Worm (Caenorhabditis elegans) whole organism, L2 larva: Measurements from ENCODE around the gene srw-133.

Experiments used
- R02D3.7 ChIP-seq: fragments of 150-350 bp; optimal IDR thresholded peaks from 2 replicates; lab custom pipeline; 2014; ENCODE audit warnings: missing biosample characterization, missing genetic modification characterization
- Y55F3AM.14 ChIP-seq: fragments of 200-800 bp; sonication (Bioruptor generic); optimal IDR thresholded peaks from 2 replicates; lab custom pipeline; 2018; ENCODE audit warnings: mild to moderate bottlenecking, missing genetic modification characterization, missing compliant biosample characterization
- ZK546.5 ChIP-seq: sonication (generic microtip); optimal IDR thresholded peaks from 2 replicates; lab custom pipeline; 2017; ENCODE audit warnings: missing biosample characterization, missing genetic modification characterization
- alr-1 ChIP-seq: fragments of 150-350 bp; optimal IDR thresholded peaks from 2 replicates; lab custom pipeline; 2014; ENCODE audit warnings: missing biosample characterization, missing genetic modification characterization
- blmp-1 ChIP-seq: sonication (generic microtip); optimal IDR thresholded peaks from 2 replicates; lab custom pipeline; 2017; ENCODE audit warnings: missing genetic modification characterization, mild to moderate bottlenecking, missing compliant biosample characterization, antibody characterized with exemption, moderate library complexity; ENCODE audit not compliant: insufficient read depth
- ceh-16 ChIP-seq: fragments of 150-350 bp; optimal IDR thresholded peaks from 2 replicates; lab custom pipeline; 2014; ENCODE audit warnings: missing biosample characterization, missing genetic modification characterization
- ceh-82 ChIP-seq: fragments of 150-350 bp; optimal IDR thresholded peaks from 2 replicates; lab custom pipeline; 2014; ENCODE audit warnings: missing biosample characterization, missing genetic modification characterization
- crh-2 ChIP-seq: sonication (generic microtip); optimal IDR thresholded peaks from 2 replicates; lab custom pipeline; 2017; ENCODE audit warnings: missing biosample characterization, missing genetic modification characterization
- dmd-4 ChIP-seq: sonication (generic microtip); optimal IDR thresholded peaks from 2 replicates; lab custom pipeline; 2017; ENCODE audit warnings: missing biosample characterization, missing genetic modification characterization
- egl-27 ChIP-seq: sonication (generic microtip); optimal IDR thresholded peaks from 3 replicates; lab custom pipeline; 2017; ENCODE audit warnings: missing biosample characterization, missing genetic modification reagents, missing genetic modification characterization
- elt-1 ChIP-seq: fragments of 150-350 bp; optimal IDR thresholded peaks from 2 replicates; lab custom pipeline; 2014; ENCODE audit warnings: missing biosample characterization, missing genetic modification characterization
- elt-3 ChIP-seq: sonication (generic microtip); optimal IDR thresholded peaks from 2 replicates; lab custom pipeline; 2017; ENCODE audit warnings: missing biosample characterization, missing genetic modification characterization
- fos-1 ChIP-seq: fragments of 150-350 bp; optimal IDR thresholded peaks from 2 replicates; lab custom pipeline; 2014; ENCODE audit warnings: missing biosample characterization, missing genetic modification characterization
- gmeb-1 ChIP-seq: fragments of 150-350 bp; optimal IDR thresholded peaks from 2 replicates; lab custom pipeline; 2014; ENCODE audit warnings: missing biosample characterization, missing genetic modification characterization
- lin-11 ChIP-seq: fragments of 150-350 bp; sonication (generic microtip); optimal IDR thresholded peaks from 2 replicates; lab custom pipeline; 2014; ENCODE audit warnings: missing biosample characterization, missing genetic modification characterization, inconsistent platforms, mixed read lengths
- lin-13 ChIP-seq: fragments of 150-350 bp; optimal IDR thresholded peaks from 2 replicates; lab custom pipeline; 2014; ENCODE audit warnings: missing biosample characterization, missing genetic modification reagents, missing genetic modification characterization
- lin-39 ChIP-seq: fragments of 150-350 bp; optimal IDR thresholded peaks from 2 replicates; lab custom pipeline; 2014; ENCODE audit warnings: missing biosample characterization, missing genetic modification reagents, missing genetic modification characterization
- mab-5 ChIP-seq: fragments of 150-350 bp; optimal IDR thresholded peaks from 2 replicates; lab custom pipeline; 2014; ENCODE audit warnings: missing biosample characterization, missing genetic modification characterization
- mbf-1 ChIP-seq: sonication (generic microtip); optimal IDR thresholded peaks from 2 replicates; lab custom pipeline; 2017; ENCODE audit warnings: missing biosample characterization, missing genetic modification characterization
- mdl-1 ChIP-seq, 2 experiments: fragments of 150-350 bp in 1 of 2; sonication (generic microtip) in 1 of 2; optimal IDR thresholded peaks; 2 replicates each; lab custom pipeline; 2017; ENCODE audit warnings: missing biosample characterization in 2 of 2, missing genetic modification characterization in 2 of 2
- nhr-11 ChIP-seq: fragments of 150-350 bp; optimal IDR thresholded peaks from 2 replicates; lab custom pipeline; 2014; ENCODE audit warnings: missing biosample characterization, missing genetic modification characterization
- nhr-12 ChIP-seq: fragments of 150-350 bp; optimal IDR thresholded peaks from 2 replicates; lab custom pipeline; 2014; ENCODE audit warnings: missing biosample characterization, missing genetic modification characterization
- nhr-129 ChIP-seq: fragments of 150-350 bp; optimal IDR thresholded peaks from 2 replicates; lab custom pipeline; 2014; ENCODE audit warnings: missing biosample characterization, missing genetic modification characterization
- nhr-21 ChIP-seq: fragments of 150-350 bp; optimal IDR thresholded peaks from 2 replicates; lab custom pipeline; 2014; ENCODE audit warnings: missing biosample characterization, missing genetic modification characterization
- nhr-23 ChIP-seq: fragments of 150-350 bp; optimal IDR thresholded peaks from 2 replicates; lab custom pipeline; 2014; ENCODE audit warnings: missing biosample characterization, missing genetic modification reagents, missing genetic modification characterization
- nhr-237 ChIP-seq: fragments of 150-350 bp; optimal IDR thresholded peaks from 2 replicates; lab custom pipeline; 2014; ENCODE audit warnings: missing biosample characterization, missing genetic modification characterization
- nhr-25 ChIP-seq: fragments of 150-350 bp; sonication (generic microtip); optimal IDR thresholded peaks from 3 replicates; lab custom pipeline; 2014; ENCODE audit warnings: missing biosample characterization, missing genetic modification characterization
- nhr-6 ChIP-seq: fragments of 150-350 bp; optimal IDR thresholded peaks from 2 replicates; lab custom pipeline; 2014; ENCODE audit warnings: missing biosample characterization, missing genetic modification characterization
- peb-1 ChIP-seq: fragments of 150-350 bp; optimal IDR thresholded peaks from 2 replicates; lab custom pipeline; 2014; ENCODE audit warnings: missing biosample characterization, missing genetic modification characterization
- skn-1 ChIP-seq: sonication (generic microtip); optimal IDR thresholded peaks from 2 replicates; lab custom pipeline; 2017; ENCODE audit warnings: missing biosample characterization, missing genetic modification characterization
- sma-3 ChIP-seq: sonication (generic microtip); optimal IDR thresholded peaks from 2 replicates; lab custom pipeline; 2016; ENCODE audit warnings: missing genetic modification reagents, missing genetic modification characterization, missing compliant biosample characterization
- sma-9 ChIP-seq, 2 experiments: fragments of 150-350 bp in 1 of 2; sonication (generic microtip) in 1 of 2; optimal IDR thresholded peaks; 2 replicates each; lab custom pipeline; 2014 to 2016; ENCODE audit warnings: missing genetic modification characterization in 2 of 2, mild to moderate bottlenecking in 1 of 2, missing biosample characterization in 1 of 2, missing compliant biosample characterization in 1 of 2, missing genetic modification reagents in 1 of 2, moderate library complexity in 1 of 2
- snpc-4 ChIP-seq: fragments of 150-350 bp; optimal IDR thresholded peaks from 2 replicates; lab custom pipeline; 2014; ENCODE audit warnings: missing biosample characterization, missing genetic modification characterization
- unc-39 ChIP-seq: fragments of 150-350 bp; optimal IDR thresholded peaks from 2 replicates; lab custom pipeline; 2014; ENCODE audit warnings: missing biosample characterization, missing genetic modification characterization
- unc-62 ChIP-seq: fragments of 150-350 bp; optimal IDR thresholded peaks from 2 replicates; lab custom pipeline; 2014; ENCODE audit warnings: missing biosample characterization, missing genetic modification reagents, missing genetic modification characterization
- ztf-4 ChIP-seq: fragments of 150-350 bp; optimal IDR thresholded peaks from 2 replicates; lab custom pipeline; 2014; ENCODE audit warnings: missing biosample characterization, missing genetic modification characterization

srw-133 gene

ce11 chrV:4116071-4116470 is 1.5 kb upstream of the srw-133 start, which contains the start of gene T05B4.8:
T05B4.8 (minus strand) TSS chrV:4116171.
- TF ChIP-seq skn-1 (tag; lab: Kevin White, UChicago) (no peak), fos-1 (tag; lab: Kevin White, UChicago) (no peak), blmp-1 (tag; lab: Kevin White, UChicago) (no peak), elt-1 (tag; lab: Kevin White, UChicago) (no peak), nhr-25 (no peak), lin-13 (no peak), nhr-6 (tag; lab: Kevin White, UChicago) (no peak), crh-2 (tag; lab: Kevin White, UChicago) (no peak), unc-62 (GFP tag; lab: Kevin White, UChicago) (no peak), peb-1 (tag; lab: Kevin White, UChicago) (no peak), sma-9 (GFP tag; optimal IDR thresholded peaks at IDR 0.05; lab: Kevin White, UChicago) (no peak), sma-9 (tag; optimal IDR thresholded peaks at IDR 0.05; lab: Kevin White, UChicago) (no peak), ceh-82 (no peak)

ce11 chrV:4112516-4112915 is 2.0 kb downstream of the srw-133 start, which contains the start of gene srw-134:
srw-134 (minus strand) TSS chrV:4112616.
- TF ChIP-seq nhr-12 (no peak), nhr-237 (tag; lab: Kevin White, UChicago) (no peak), ZK546.5 (tag; lab: Kevin White, UChicago) (no peak), ceh-16 (tag; lab: Kevin White, UChicago) (no peak)
- TF ChIP-seq, all 48 proteins: peak for 0

- no peak for TF ChIP-seq mab-5 (tag; lab: Kevin White, UChicago)
- no peak for TF ChIP-seq nhr-21
- TF ChIP-seq elt-3: no peak
- TF ChIP-seq Y55F3AM.14 (GFP tag; lab: Kevin White, UChicago): no peak
- TF ChIP-seq gmeb-1 (tag; lab: Kevin White, UChicago): no peak
- TF ChIP-seq elt-1 (tag; lab: Kevin White, UChicago): no peak
- no peak for TF ChIP-seq mbf-1 (tag; lab: Kevin White, UChicago)
- no peak for TF ChIP-seq alr-1 (tag; lab: Kevin White, UChicago)
- TF ChIP-seq unc-39 (tag; lab: Kevin White, UChicago): no peak
- no peak for TF ChIP-seq nhr-23 (tag; lab: Kevin White, UChicago)
- no peak for TF ChIP-seq mdl-1 (tag; optimal IDR thresholded peaks at IDR 0.05; lab: Kevin White, UChicago)
- no peak for TF ChIP-seq nhr-11 (tag; lab: Kevin White, UChicago)
- TF ChIP-seq nhr-25: no peak
- no peak for TF ChIP-seq dmd-4 (tag; lab: Kevin White, UChicago)
- TF ChIP-seq ztf-4 (tag; lab: Kevin White, UChicago): no peak
- TF ChIP-seq unc-62 (GFP tag; lab: Kevin White, UChicago): no peak
- no peak for TF ChIP-seq lin-11 (tag; lab: Kevin White, UChicago)
- no peak for TF ChIP-seq ceh-16 (tag; lab: Kevin White, UChicago)
- TF ChIP-seq egl-27 (tag; lab: Kevin White, UChicago): no peak
Measured at ce11 chrV:4109873-4110272, 4.7 kb downstream of the srw-133 start, which contains the start of gene clc-18. clc-18 (minus strand) TSS chrV:4109973.

- TF ChIP-seq mab-5 (tag; lab: Kevin White, UChicago): no peak
- no peak for TF ChIP-seq skn-1 (tag; lab: Kevin White, UChicago)
- no peak for TF ChIP-seq peb-1 (tag; lab: Kevin White, UChicago)
- no peak for TF ChIP-seq nhr-129
- no peak for TF ChIP-seq R02D3.7 (tag; lab: Kevin White, UChicago)
- no peak for TF ChIP-seq nhr-6 (tag; lab: Kevin White, UChicago)
- TF ChIP-seq elt-1 (tag; lab: Kevin White, UChicago): no peak
- no peak for TF ChIP-seq lin-39 (tag; lab: Kevin White, UChicago)
- TF ChIP-seq fos-1 (tag; lab: Kevin White, UChicago): no peak
- TF ChIP-seq alr-1 (tag; lab: Kevin White, UChicago): no peak
- no peak for TF ChIP-seq snpc-4 (tag; lab: Kevin White, UChicago)
- TF ChIP-seq nhr-23 (tag; lab: Kevin White, UChicago): no peak
- TF ChIP-seq sma-9 (GFP tag; optimal IDR thresholded peaks at IDR 0.05; lab: Kevin White, UChicago): no peak
- no peak for TF ChIP-seq sma-9 (tag; optimal IDR thresholded peaks at IDR 0.05; lab: Kevin White, UChicago)
- no peak for TF ChIP-seq Y55F3AM.14 (GFP tag; lab: Kevin White, UChicago)
- no peak for TF ChIP-seq gmeb-1 (tag; lab: Kevin White, UChicago)
- TF ChIP-seq lin-13: no peak
- TF ChIP-seq sma-3 (GFP tag; lab: Kevin White, UChicago): no peak
- TF ChIP-seq crh-2 (tag; lab: Kevin White, UChicago): no peak
Measured at ce11 chrV:4106688-4107087, 7.8 kb downstream of the srw-133 start.
